Fruit fly (Drosophila melanogaster): ENCODE results near the gene Sec71.

Gene Sec71

DNA sequence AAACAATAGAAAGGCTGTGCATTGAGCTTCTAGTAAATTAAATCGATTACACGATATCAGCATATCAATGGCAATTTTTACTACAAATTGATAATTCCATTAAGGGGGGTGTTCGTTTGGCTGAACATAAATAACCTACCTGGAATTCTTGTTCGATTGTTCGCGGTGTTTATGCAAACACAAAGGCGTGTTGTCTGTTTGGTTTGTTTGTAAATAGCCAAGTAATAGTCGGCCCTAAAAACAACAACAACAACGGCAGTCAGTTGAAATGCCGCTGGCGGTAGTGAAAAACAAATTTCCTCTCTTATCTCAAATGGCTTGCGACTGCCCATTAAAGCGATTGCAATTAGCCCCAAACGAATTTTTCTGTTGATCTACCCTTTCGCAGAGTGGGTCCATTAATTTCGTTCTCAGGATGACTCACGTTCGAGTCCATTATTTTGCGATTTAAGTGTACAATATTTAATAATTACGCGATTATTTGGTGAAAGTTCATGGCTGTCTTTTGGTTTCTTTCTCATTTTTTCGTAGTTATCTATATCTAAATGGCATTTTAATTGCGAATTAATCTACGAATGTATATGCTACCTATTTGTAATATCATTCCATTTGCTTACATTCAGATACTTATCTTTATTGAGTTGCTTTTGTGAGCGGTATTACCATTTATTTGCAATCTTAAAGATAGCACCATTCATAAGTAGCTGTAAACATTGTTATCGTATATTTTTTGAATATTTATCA is 45.5 kb downstream of the Sec71 start:
- TF ChIP-seq Meics (GFP tag; optimal IDR thresholded peaks at IDR 0.05) (peak; percentile 50), kah (GFP tag; optimal IDR thresholded peaks at IDR 0.05) (no peak), vfl (GFP tag; optimal IDR thresholded peaks at IDR 0.05) (no peak), CG8388 (GFP tag; optimal IDR thresholded peaks at IDR 0.05) (no peak), cad (GFP tag; optimal IDR thresholded peaks at IDR 0.05) (no peak), ab (GFP tag; optimal IDR thresholded peaks at IDR 0.05) (no peak), phol (tag; optimal IDR thresholded peaks at IDR 0.05) (no peak), CG17385 (GFP tag; optimal IDR thresholded peaks at IDR 0.05) (no peak), ase (GFP tag; IDR thresholded peaks at IDR 0.05) (no peak), CTCF (GFP tag; optimal IDR thresholded peaks at IDR 0.05) (no peak), HLHmδ (GFP tag; optimal IDR thresholded peaks at IDR 0.05) (peak; percentile 33), CG11398 (GFP tag; optimal IDR thresholded peaks at IDR 0.05) (peak; percentile 40), CG33557 (GFP tag; optimal IDR thresholded peaks at IDR 0.05) (no peak), Dad (GFP tag; optimal IDR thresholded peaks at IDR 0.05) (no peak), slbo (GFP tag; IDR thresholded peaks at IDR 0.05) (peak; percentile 32; the same call in 1 of the 2 replicates), bab2 (GFP tag; optimal IDR thresholded peaks at IDR 0.05) (no peak), sens (GFP tag) (peak; percentile 84), CG18619 (GFP tag; optimal IDR thresholded peaks at IDR 0.05) (peak; percentile 34), caup (GFP tag; optimal IDR thresholded peaks at IDR 0.05; ENCODE audit: severe bottlenecking) (no peak), sim (GFP tag; IDR thresholded peaks at IDR 0.05) (0 out of 2 replicates have a peak, but pooled peaks have one; percentile 35), twi (tag; optimal IDR thresholded peaks at IDR 0.05) (no peak), Oaz (GFP tag; IDR thresholded peaks at IDR 0.05) (no peak), HmgD (GFP tag; optimal IDR thresholded peaks at IDR 0.05) (no peak), gcm2 (GFP tag; optimal IDR thresholded peaks at IDR 0.05) (no peak), chm (GFP tag; IDR thresholded peaks at IDR 0.05) (no peak), sens-2 (GFP tag; IDR thresholded peaks at IDR 0.05) (no peak), maf-S (GFP tag; optimal IDR thresholded peaks at IDR 0.05) (no peak), CG32772 (GFP tag; IDR thresholded peaks at IDR 0.05) (no peak), CG8281 (tag; optimal IDR thresholded peaks at IDR 0.05) (no peak), ttk (GFP tag; IDR thresholded peaks at IDR 0.05) (no peak), CG16779 (GFP tag; IDR thresholded peaks at IDR 0.05) (no peak), CG4707 (GFP tag; optimal IDR thresholded peaks at IDR 0.05) (no peak), Drgx (GFP tag; IDR thresholded peaks at IDR 0.05) (no peak), jumu (GFP tag; optimal IDR thresholded peaks at IDR 0.05) (no peak), gce (GFP tag; IDR thresholded peaks at IDR 0.05) (0 out of 3 replicates have a peak, but pooled peaks have one; percentile 15), CG12769 (tag; optimal IDR thresholded peaks at IDR 0.05) (peak; percentile 3), dimm (GFP tag; IDR thresholded peaks at IDR 0.05) (no peak), stc (GFP tag; IDR thresholded peaks at IDR 0.05) (0 out of 2 replicates have a peak, but pooled peaks have one; percentile 18), CG14667 (GFP tag; IDR thresholded peaks at IDR 0.05) (no peak), NC2α (GFP tag; optimal IDR thresholded peaks at IDR 0.05) (peak; percentile 5), CG4360 (GFP tag; IDR thresholded peaks at IDR 0.05) (peak; percentile 78), tio (GFP tag; optimal IDR thresholded peaks at IDR 0.05) (no peak), ems (GFP tag; optimal IDR thresholded peaks at IDR 0.05) (peak; percentile 13), crp (GFP tag; optimal IDR thresholded peaks at IDR 0.05) (no peak), wek (GFP tag; optimal IDR thresholded peaks at IDR 0.05) (peak; percentile 44), gro (GFP tag; optimal IDR thresholded peaks at IDR 0.05) (no peak), en (GFP tag; optimal IDR thresholded peaks at IDR 0.05) (no peak), Hmx (GFP tag; optimal IDR thresholded peaks at IDR 0.05) (no peak), Side (GFP tag; optimal IDR thresholded peaks at IDR 0.05) (no peak), CG17359 (tag; optimal IDR thresholded peaks at IDR 0.05) (peak; percentile 33), fd96Cb (tag; optimal IDR thresholded peaks at IDR 0.05) (no peak), bcd (GFP tag; optimal IDR thresholded peaks at IDR 0.05) (no peak)

All from whole organism, embryonic.